Fruit fly (Drosophila melanogaster) whole organism, prepupa: ENCODE measurements around the gene CG4586.

Experiments used
- Blimp-1 ChIP-seq: fragments of 200-800 bp; sonication (Bioruptor generic); optimal IDR thresholded peaks from 3 replicates; lab custom pipeline; 2017; ENCODE audit warnings: missing biosample characterization, missing genetic modification characterization, mild to moderate bottlenecking, moderate library complexity, missing genetic modification reagents
- CG10669 ChIP-seq: fragments of 200-800 bp; sonication (Bioruptor generic); optimal IDR thresholded peaks from 3 replicates; lab custom pipeline; 2018; ENCODE audit warnings: missing biosample characterization, mild to moderate bottlenecking, missing genetic modification characterization, moderate library complexity
- CG11762 ChIP-seq: fragments of 200-800 bp; sonication (Bioruptor generic); optimal IDR thresholded peaks from 3 replicates; lab custom pipeline; 2016; ENCODE audit warnings: missing biosample characterization, missing genetic modification characterization; ENCODE audit not compliant: insufficient read depth
- CG11902 ChIP-seq: fragments of 200-800 bp; sonication (Bioruptor generic); optimal IDR thresholded peaks from 3 replicates; lab custom pipeline; 2016; ENCODE audit warnings: missing biosample characterization, missing genetic modification characterization
- CG15336 ChIP-seq: fragments of 200-800 bp; sonication (Bioruptor generic); IDR thresholded peaks from 2 replicates; pipeline ENCODE4 v1.3.6; 2022; ENCODE audit warnings: missing biosample characterization, missing genetic modification characterization
- CG1621 ChIP-seq: fragments of 200-800 bp; sonication (Bioruptor generic); optimal IDR thresholded peaks from 3 replicates; lab custom pipeline; 2018; ENCODE audit warnings: missing biosample characterization, mild to moderate bottlenecking, missing genetic modification characterization
- CG16779 ChIP-seq: fragments of 200-800 bp; sonication (Bioruptor generic); optimal IDR thresholded peaks from 3 replicates; lab custom pipeline; 2017; ENCODE audit warnings: missing biosample characterization, mild to moderate bottlenecking, missing genetic modification characterization
- CG3032 ChIP-seq: fragments of 200-800 bp; optimal IDR thresholded peaks from 2 replicates; lab custom pipeline; 2019; ENCODE audit warnings: missing biosample characterization, mild to moderate bottlenecking, missing genetic modification characterization, moderate library complexity
- CG31627 ChIP-seq: fragments of 200-800 bp; sonication (Bioruptor generic); optimal IDR thresholded peaks from 3 replicates; lab custom pipeline; 2016; ENCODE audit warnings: missing biosample characterization, missing genetic modification characterization
- CG32006 ChIP-seq: fragments of 200-800 bp; sonication (Bioruptor generic); optimal IDR thresholded peaks from 3 replicates; lab custom pipeline; 2017; ENCODE audit warnings: missing biosample characterization, mild to moderate bottlenecking, missing genetic modification characterization
- CG3919 ChIP-seq: fragments of 200-800 bp; sonication (Bioruptor generic); optimal IDR thresholded peaks from 3 replicates; lab custom pipeline; 2016; ENCODE audit warnings: missing biosample characterization, missing genetic modification characterization
- CG6163 ChIP-seq: fragments of 200-800 bp; sonication (Bioruptor generic); IDR thresholded peaks from 3 replicates; pipeline ENCODE4 v1.3.6; 2022; ENCODE audit warnings: missing biosample characterization, missing genetic modification characterization
- CG6792 ChIP-seq: fragments of 200-800 bp; sonication (Bioruptor generic); optimal IDR thresholded peaks from 3 replicates; lab custom pipeline; 2016; ENCODE audit warnings: missing biosample characterization, missing genetic modification characterization
- CG6808 ChIP-seq: fragments of 200-800 bp; sonication (Bioruptor generic); optimal IDR thresholded peaks from 3 replicates; lab custom pipeline; 2017; ENCODE audit warnings: missing biosample characterization, missing genetic modification characterization, mild to moderate bottlenecking, moderate library complexity, missing genetic modification reagents
- CG6854 ChIP-seq: fragments of 200-800 bp; sonication (Bioruptor generic); optimal IDR thresholded peaks from 2 replicates; lab custom pipeline; 2017; ENCODE audit warnings: missing biosample characterization, mild to moderate bottlenecking, missing genetic modification characterization
- CG7368 ChIP-seq: fragments of 200-800 bp; sonication (Bioruptor generic); optimal IDR thresholded peaks from 3 replicates; lab custom pipeline; 2016; ENCODE audit warnings: missing biosample characterization, missing genetic modification characterization
- CG8119 ChIP-seq: fragments of 200-800 bp; sonication (Bioruptor generic); IDR thresholded peaks from 3 replicates; pipeline ENCODE4 v1.3.6; 2022; ENCODE audit warnings: missing biosample characterization, missing genetic modification characterization
- CG8319 ChIP-seq: fragments of 200-800 bp; sonication (Bioruptor generic); optimal IDR thresholded peaks from 3 replicates; lab custom pipeline; 2016; ENCODE audit warnings: missing biosample characterization, missing genetic modification characterization
- CG8632 ChIP-seq: fragments of 200-800 bp; sonication (Bioruptor generic); optimal IDR thresholded peaks from 3 replicates; lab custom pipeline; 2016; ENCODE audit warnings: missing biosample characterization, missing genetic modification characterization
- Eip75B ChIP-seq: fragments of 200-800 bp; sonication (Bioruptor generic); optimal IDR thresholded peaks from 3 replicates; lab custom pipeline; 2016; ENCODE audit warnings: missing biosample characterization, missing genetic modification characterization
- Eip78C ChIP-seq: fragments of 200-800 bp; sonication (Bioruptor generic); peaks from one replicate; lab custom pipeline; 2016; ENCODE audit warnings: missing biosample characterization, missing genetic modification characterization
- Eip93F ChIP-seq: fragments of 200-800 bp; sonication (Bioruptor generic); optimal IDR thresholded peaks from 2 replicates; lab custom pipeline; 2016; ENCODE audit warnings: missing biosample characterization, mild to moderate bottlenecking, missing genetic modification characterization
- Ets21C ChIP-seq: fragments of 200-800 bp; sonication (Bioruptor generic); optimal IDR thresholded peaks from 3 replicates; lab custom pipeline; 2016; ENCODE audit warnings: missing biosample characterization, missing genetic modification characterization
- Ets96B ChIP-seq: fragments of 200-800 bp; optimal IDR thresholded peaks from 2 replicates; lab custom pipeline; 2019; ENCODE audit warnings: missing biosample characterization, mild to moderate bottlenecking, missing genetic modification characterization, moderate library complexity
- Hr38 ChIP-seq: sonication (Bioruptor generic); optimal IDR thresholded peaks from 2 replicates; lab custom pipeline; 2016; ENCODE audit warnings: missing biosample characterization, missing genetic modification characterization
- Hr39 ChIP-seq: fragments of 200-800 bp; sonication (Bioruptor generic); optimal IDR thresholded peaks from 2 replicates; lab custom pipeline; 2016; ENCODE audit warnings: missing biosample characterization, missing genetic modification characterization
- Hr4 ChIP-seq: fragments of 200-800 bp; sonication (Bioruptor generic); optimal IDR thresholded peaks from 3 replicates; lab custom pipeline; 2016; ENCODE audit warnings: missing biosample characterization, missing genetic modification characterization
- Lpt ChIP-seq: fragments of 200-800 bp; sonication (Bioruptor generic); optimal IDR thresholded peaks from 3 replicates; lab custom pipeline; 2016; ENCODE audit warnings: missing biosample characterization, missing genetic modification characterization
- Met ChIP-seq: fragments of 200-800 bp; sonication (Bioruptor generic); optimal IDR thresholded peaks from 3 replicates; lab custom pipeline; 2016; ENCODE audit warnings: missing biosample characterization, missing genetic modification characterization
- Smox ChIP-seq: fragments of 200-800 bp; sonication (Bioruptor generic); optimal IDR thresholded peaks from 3 replicates; lab custom pipeline; 2016; ENCODE audit warnings: missing biosample characterization, missing genetic modification characterization
- Sox102F ChIP-seq: fragments of 200-800 bp; sonication (Bioruptor generic); optimal IDR thresholded peaks from 2 replicates; lab custom pipeline; 2016; ENCODE audit warnings: missing biosample characterization, mild to moderate bottlenecking, missing genetic modification characterization
- Sox14 ChIP-seq: fragments of 200-800 bp; sonication (Bioruptor generic); optimal IDR thresholded peaks from 3 replicates; lab custom pipeline; 2016; ENCODE audit warnings: missing biosample characterization, missing genetic modification characterization
- Sox15 ChIP-seq: fragments of 200-800 bp; sonication (Bioruptor generic); optimal IDR thresholded peaks from 3 replicates; lab custom pipeline; 2016; ENCODE audit warnings: missing biosample characterization, missing genetic modification characterization
- eg ChIP-seq: fragments of 200-800 bp; sonication (Bioruptor generic); IDR thresholded peaks from 3 replicates; pipeline ENCODE4 v1.3.6; 2022; ENCODE audit warnings: missing biosample characterization, missing genetic modification characterization
- esn ChIP-seq: fragments of 200-800 bp; sonication (Bioruptor generic); optimal IDR thresholded peaks from 2 replicates; lab custom pipeline; 2016; ENCODE audit warnings: missing biosample characterization, mild to moderate bottlenecking, missing genetic modification characterization, moderate library complexity
- fd85E ChIP-seq: fragments of 200-800 bp; sonication (Bioruptor generic); optimal IDR thresholded peaks from 3 replicates; lab custom pipeline; 2016; ENCODE audit warnings: missing biosample characterization, missing genetic modification characterization
- fkh ChIP-seq: fragments of 200-800 bp; sonication (Bioruptor generic); optimal IDR thresholded peaks from 3 replicates; lab custom pipeline; 2017; ENCODE audit warnings: missing biosample characterization, mild to moderate bottlenecking, missing genetic modification characterization, moderate library complexity
- lz ChIP-seq: fragments of 200-800 bp; sonication (Bioruptor generic); optimal IDR thresholded peaks from 3 replicates; lab custom pipeline; 2016; ENCODE audit warnings: missing biosample characterization, missing genetic modification characterization
- net ChIP-seq: fragments of 200-800 bp; sonication (Bioruptor generic); optimal IDR thresholded peaks from 3 replicates; lab custom pipeline; 2016; ENCODE audit warnings: missing biosample characterization, missing genetic modification characterization
- pdm3 ChIP-seq: fragments of 200-800 bp; sonication (Bioruptor generic); optimal IDR thresholded peaks from 3 replicates; lab custom pipeline; 2016; ENCODE audit warnings: missing biosample characterization, missing genetic modification characterization
- spab ChIP-seq: fragments of 200-800 bp; sonication (Bioruptor generic); optimal IDR thresholded peaks from 2 replicates; lab custom pipeline; 2017; ENCODE audit warnings: missing biosample characterization, mild to moderate bottlenecking, missing genetic modification characterization, missing genetic modification reagents
- svp ChIP-seq: fragments of 200-800 bp; sonication (Bioruptor generic); peaks from one replicate; lab custom pipeline; 2016; ENCODE audit warnings: missing biosample characterization, missing genetic modification characterization
- topi ChIP-seq: fragments of 200-800 bp; sonication (Bioruptor generic); optimal IDR thresholded peaks from 3 replicates; lab custom pipeline; 2016; ENCODE audit warnings: missing biosample characterization, missing genetic modification characterization
- vri ChIP-seq: fragments of 200-800 bp; sonication (Bioruptor generic); optimal IDR thresholded peaks from 3 replicates; lab custom pipeline; 2016; ENCODE audit warnings: missing biosample characterization, mild to moderate bottlenecking, missing genetic modification characterization

The CG4586 gene

DNA sequence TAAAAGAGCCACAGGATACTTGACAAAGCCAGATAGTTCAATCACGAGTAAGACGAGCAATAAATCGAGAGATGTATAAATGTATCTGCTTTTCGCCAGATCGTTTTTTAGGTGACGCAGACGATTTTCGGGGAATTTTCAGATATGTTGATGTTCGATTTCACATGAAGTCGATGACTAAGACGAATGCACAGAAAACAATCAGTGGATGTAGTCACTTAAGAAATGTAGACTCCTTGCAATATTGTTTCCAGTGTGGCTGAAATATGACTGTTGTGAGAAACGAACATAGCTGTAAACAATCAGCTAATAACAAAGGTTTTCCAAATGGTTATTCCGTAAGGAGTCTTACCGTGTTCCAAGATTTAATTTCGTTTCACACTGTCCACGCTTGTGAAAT, 26.4 kb downstream of the CG4586 start:
- TF ChIP-seq svp (GFP tag; lab: Kevin White, UChicago) (no peak), vri (GFP tag; lab: Kevin White, UChicago) (no peak), Hr39 (GFP tag; lab: Kevin White, UChicago) (peak; percentile 6), topi (GFP tag; lab: Kevin White, UChicago) (no peak), Eip78C (GFP tag; lab: Kevin White, UChicago) (peak; percentile 54), Met (GFP tag; lab: Kevin White, UChicago) (peak; percentile 11), CG1621 (tag; lab: Kevin White, UChicago) (no peak)

DNA sequence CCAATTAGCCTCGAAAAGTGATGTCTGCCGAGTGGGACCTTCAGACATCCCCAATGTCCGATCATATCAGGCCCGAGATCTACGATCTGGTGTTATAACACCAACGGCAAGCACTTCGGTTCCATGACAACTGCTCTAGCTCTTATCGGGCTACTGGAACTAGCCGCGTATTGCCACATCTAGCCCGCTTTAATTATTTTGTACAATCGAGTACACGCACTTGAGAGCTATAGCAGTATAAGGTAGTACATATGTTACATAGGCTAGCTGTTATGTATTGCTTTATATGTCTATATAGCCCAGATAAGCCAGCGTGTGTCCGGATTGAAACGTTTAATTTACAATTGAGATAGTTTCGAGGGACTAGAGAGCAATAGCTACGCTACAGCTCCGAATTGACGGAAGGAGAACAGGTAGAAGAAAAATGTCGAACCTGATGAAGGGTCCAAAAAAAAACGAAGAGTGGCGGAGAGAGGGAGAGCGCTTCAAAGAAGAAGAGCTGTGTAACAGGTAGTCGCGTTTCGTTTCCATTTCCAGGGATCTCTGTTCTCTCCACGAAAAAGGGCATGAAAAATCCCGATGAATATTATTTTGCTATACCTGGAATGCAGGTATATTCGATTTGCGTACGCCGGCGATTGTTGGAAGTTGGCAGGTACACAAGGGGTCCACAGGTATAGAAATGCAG, 27.4 kb downstream of the CG4586 start:
- TF ChIP-seq Blimp-1 (GFP tag; lab: Kevin White, UChicago) (peak; percentile 1), CG6163 (no peak; the same call in 2 of the 3 replicates)

DNA sequence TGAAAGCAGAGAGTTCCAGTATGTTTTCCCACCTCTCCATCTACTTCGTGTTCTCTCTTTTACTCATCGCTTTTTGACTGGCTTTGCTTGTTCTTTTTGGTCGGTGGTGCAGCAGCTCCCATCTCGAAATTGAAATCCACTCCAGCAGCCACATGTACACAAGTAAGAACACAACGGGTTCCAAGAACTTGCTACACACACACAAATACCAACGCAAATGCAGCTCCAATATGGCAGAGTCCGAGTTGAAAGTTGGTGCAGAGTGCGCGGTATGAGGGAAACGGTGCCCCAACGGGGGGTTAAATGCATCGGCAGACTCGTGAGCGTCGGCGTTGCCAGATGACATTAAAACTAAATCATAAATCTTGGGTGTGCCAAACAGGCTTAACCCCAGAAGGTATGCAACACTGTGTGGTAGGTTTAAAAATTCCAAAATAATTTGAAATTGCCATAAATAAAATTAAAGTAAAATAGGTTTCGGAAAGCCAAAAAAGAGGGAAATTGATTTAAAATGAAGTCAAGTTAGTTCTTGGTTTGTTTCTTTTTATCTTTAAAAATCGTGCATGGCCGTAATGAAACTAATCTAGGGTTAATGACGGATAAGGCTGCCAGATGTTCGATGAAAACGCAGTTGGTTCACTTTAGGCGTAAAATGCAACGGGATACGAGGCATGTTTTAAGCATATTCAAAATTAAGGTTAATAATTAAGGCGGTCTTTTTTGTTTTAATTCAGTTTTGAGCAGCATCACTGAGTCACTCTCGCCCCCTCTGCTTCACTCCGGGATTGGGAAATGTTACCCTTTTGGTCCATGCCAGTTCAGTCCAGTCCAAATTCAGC, 28.2 kb downstream of the CG4586 start:
- TF ChIP-seq fkh (GFP tag; lab: Kevin White, UChicago): no peak
- peak; percentile 69 for TF ChIP-seq CG7368 (GFP tag; lab: Kevin White, UChicago)
- peak; percentile 77 for TF ChIP-seq eg (GFP tag; lab: Robert Waterston, UW)
- peak; percentile 83 for TF ChIP-seq CG6163
- TF ChIP-seq Blimp-1 (GFP tag; lab: Kevin White, UChicago): peak; percentile 20
- peak; percentile 73 for TF ChIP-seq CG8319 (GFP tag; lab: Kevin White, UChicago)
- peak; percentile 55 for TF ChIP-seq CG16779 (tag; lab: Kevin White, UChicago)
- TF ChIP-seq CG11762 (GFP tag; lab: Kevin White, UChicago): peak; percentile 81
- peak; percentile 86 for TF ChIP-seq Sox14
- TF ChIP-seq Smox (GFP tag; lab: Kevin White, UChicago): peak; percentile 92
- peak; percentile 93 for TF ChIP-seq svp (GFP tag; lab: Kevin White, UChicago)
- TF ChIP-seq CG6854: peak; percentile 5
- peak; percentile 91 for TF ChIP-seq CG3032 (tag; lab: Kevin White, UChicago)
- peak; percentile 81 for TF ChIP-seq CG11902 (GFP tag; lab: Kevin White, UChicago)
- peak; percentile 86 for TF ChIP-seq Ets21C (GFP tag; lab: Kevin White, UChicago)
- TF ChIP-seq net (GFP tag; lab: Kevin White, UChicago): peak; percentile 86
- TF ChIP-seq CG31627 (GFP tag; lab: Kevin White, UChicago): peak; percentile 85
- no peak for TF ChIP-seq Hr38
- TF ChIP-seq CG6808 (GFP tag; lab: Kevin White, UChicago): peak; percentile 82
- peak; percentile 84 for TF ChIP-seq CG6792 (GFP tag; lab: Kevin White, UChicago)
- TF ChIP-seq Eip93F: peak; percentile 28
- TF ChIP-seq topi (GFP tag; lab: Kevin White, UChicago): peak; percentile 91
- peak; percentile 96 for TF ChIP-seq Eip78C (GFP tag; lab: Kevin White, UChicago)
- peak; percentile 46 for TF ChIP-seq Lpt
- TF ChIP-seq CG8119: peak; percentile 79
- peak; percentile 90 for TF ChIP-seq pdm3
- peak; percentile 78 for TF ChIP-seq CG8632 (GFP tag; lab: Kevin White, UChicago)
- TF ChIP-seq spab: peak; percentile 81
- TF ChIP-seq Sox102F (GFP tag; lab: Kevin White, UChicago): peak; percentile 77
- peak; percentile 88 for TF ChIP-seq CG32006 (GFP tag; lab: Kevin White, UChicago)
- peak; percentile 85 for TF ChIP-seq CG3919 (GFP tag; lab: Kevin White, UChicago)
- TF ChIP-seq Ets96B (tag; lab: Kevin White, UChicago): peak; percentile 90
- peak; percentile 88 for TF ChIP-seq lz (GFP tag; lab: Kevin White, UChicago)
- TF ChIP-seq CG10669 (GFP tag; lab: Kevin White, UChicago): peak; percentile 89
- TF ChIP-seq Sox15: peak; percentile 84
- TF ChIP-seq Hr4: peak; percentile 74
- TF ChIP-seq esn (GFP tag; lab: Kevin White, UChicago): peak; percentile 87
- TF ChIP-seq Eip75B: peak; percentile 76
- TF ChIP-seq Hr39 (GFP tag; lab: Kevin White, UChicago): peak; percentile 89
- peak; percentile 89 for TF ChIP-seq CG15336 (GFP tag; lab: Robert Waterston, UW)
- peak; percentile 21 for TF ChIP-seq fd85E (GFP tag; lab: Kevin White, UChicago)
